Fruit fly (Drosophila melanogaster) whole organism, embryonic: Measurements from ENCODE around the gene CG6083.

Experiments used
- Atf-2 ChIP-seq: fragments of 200-800 bp; sonication (Bioruptor generic); optimal IDR thresholded peaks from 2 replicates; lab custom pipeline; 2016; ENCODE audit warnings: missing biosample characterization, missing genetic modification characterization
- CG10462 ChIP-seq: fragments of 200-800 bp; sonication (Bioruptor generic); optimal IDR thresholded peaks from 2 replicates; lab custom pipeline; 2016; ENCODE audit warnings: missing biosample characterization, missing genetic modification characterization
- Dp ChIP-seq: fragments of 200-800 bp; sonication (Bioruptor generic); optimal IDR thresholded peaks from 2 replicates; lab custom pipeline; 2018; ENCODE audit warnings: missing biosample characterization, mild to moderate bottlenecking, missing genetic modification characterization, moderate library complexity
- Kr ChIP-seq: fragments of 200-800 bp; sonication (Bioruptor generic); optimal IDR thresholded peaks from 2 replicates; lab custom pipeline; 2017; ENCODE audit warnings: missing biosample characterization, mild to moderate bottlenecking, missing genetic modification characterization
- NC2α ChIP-seq: fragments of 200-800 bp; sonication (Bioruptor generic); optimal IDR thresholded peaks from 2 replicates; lab custom pipeline; 2016; ENCODE audit warnings: missing biosample characterization, missing genetic modification characterization
- gsb ChIP-seq: fragments of 200-800 bp; sonication (Bioruptor generic); IDR thresholded peaks from 2 replicates; pipeline ENCODE4 v1.3.6; 2022; ENCODE audit warnings: missing biosample characterization, missing genetic modification characterization
- hb ChIP-seq: fragments of 200-800 bp; sonication (Bioruptor generic); IDR thresholded peaks from 3 replicates; pipeline ENCODE4 v1.3.6; 2022; ENCODE audit warnings: missing biosample characterization, missing genetic modification characterization; ENCODE audit not compliant: partially characterized antibody
- lov ChIP-seq, 2 experiments: fragments of 200-800 bp in 1 of 2; fragments of >200 bp in 1 of 2; sonication (Bioruptor generic) in 1 of 2; IDR thresholded peaks in 1 of 2; optimal IDR thresholded peaks in 1 of 2; 2 replicates in 1 of 2; 3 replicates in 1 of 2; pipeline versions ENCODE4 v1.3.6 to Lab custom; 2017 to 2022; ENCODE audit warnings: missing biosample characterization in 1 of 2, missing genetic modification characterization in 1 of 2
- nerfin-2 ChIP-seq: fragments of 200-800 bp; sonication (Bioruptor generic); IDR thresholded peaks from 2 replicates; pipeline ENCODE4 v1.3.6; 2022; ENCODE audit warnings: missing biosample characterization, missing genetic modification characterization; ENCODE audit not compliant: partially characterized antibody
- onecut ChIP-seq: fragments of 200-800 bp; sonication (Bioruptor generic); IDR thresholded peaks from 2 replicates; pipeline ENCODE4 v1.3.6; 2022; ENCODE audit warnings: missing biosample characterization, missing genetic modification characterization
- sim ChIP-seq: fragments of 200-800 bp; sonication (Bioruptor generic); IDR thresholded peaks from 2 replicates; pipeline ENCODE4 v1.3.6; 2022; ENCODE audit warnings: missing biosample characterization, missing genetic modification characterization
- sug ChIP-seq: fragments of 200-800 bp; optimal IDR thresholded peaks from 2 replicates; lab custom pipeline; 2019; ENCODE audit warnings: missing biosample characterization, mild to moderate bottlenecking, missing genetic modification characterization, moderate library complexity
- zfh1 ChIP-seq: fragments of 200-800 bp; sonication (Bioruptor generic); IDR thresholded peaks from 3 replicates; pipeline ENCODE4 v1.3.6; 2022; ENCODE audit warnings: missing biosample characterization, missing genetic modification characterization

DNA sequence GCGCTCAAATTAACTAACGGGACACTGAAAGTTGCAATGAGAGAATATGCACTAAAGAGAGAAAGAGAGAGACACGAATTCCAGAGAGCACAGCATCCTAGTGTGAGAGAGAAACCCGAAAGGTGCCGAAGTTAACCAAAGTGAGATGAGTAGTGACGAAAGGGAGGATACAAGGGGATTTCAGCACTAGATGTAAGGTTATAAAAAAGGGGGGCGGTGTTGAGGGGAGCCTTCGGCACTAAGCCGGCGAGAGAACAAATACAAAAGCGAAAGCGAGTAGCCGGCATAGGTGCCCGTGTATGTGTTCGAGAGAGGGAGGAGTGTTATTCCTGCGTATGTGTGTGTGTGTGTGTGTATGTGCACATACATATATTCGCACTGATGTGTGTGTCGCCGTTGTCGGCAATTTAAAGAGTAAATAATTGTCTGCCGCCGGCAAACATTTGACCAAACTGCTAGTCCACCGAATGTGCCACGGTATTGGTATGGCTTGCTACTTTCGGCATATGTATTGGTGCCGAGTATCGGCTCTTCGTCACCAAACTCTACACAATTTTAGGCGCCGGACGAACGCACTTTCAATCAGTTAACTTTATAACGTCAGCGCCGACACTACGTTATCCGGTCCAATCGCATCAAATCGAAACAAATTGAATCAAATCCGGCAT is 29.2 kb downstream of the CG6083 start, which contains the start of gene CG7368:
- no peak for TF ChIP-seq Dp
- TF ChIP-seq CG10462 (GFP tag; lab: Kevin White, UChicago) = no peak
- TF ChIP-seq zfh1 (GFP tag; lab: Robert Waterston, UW) = no peak
- TF ChIP-seq Kr = no peak
- no peak for TF ChIP-seq Atf-2 (GFP tag; lab: Kevin White, UChicago)
- no peak for TF ChIP-seq lov (optimal IDR thresholded peaks at IDR 0.05; lab: Kevin White, UChicago)
- no peak for TF ChIP-seq lov (GFP tag; IDR thresholded peaks at IDR 0.05; lab: Robert Waterston, UW)
- TF ChIP-seq sim (GFP tag; lab: Robert Waterston, UW) = no peak
- no peak for TF ChIP-seq onecut
- no peak for TF ChIP-seq gsb (GFP tag; lab: Robert Waterston, UW)
- TF ChIP-seq sug (tag; lab: Kevin White, UChicago) = no peak
- no peak for TF ChIP-seq NC2α (GFP tag; lab: Kevin White, UChicago)
- peak; percentile 34; the same call in 1 of the 3 replicates for TF ChIP-seq hb
- no peak for TF ChIP-seq nerfin-2 (GFP tag; lab: Robert Waterston, UW)
